Worm (Caenorhabditis elegans): ENCODE data around the gene sqv-8.

Gene sqv-8

ce11 chrII:9656210-9656755, 9.5 kb downstream of the sqv-8 start, which contains the start of gene gstk-1 (continued):
- TF ChIP-seq T20F7.1 (GFP tag; optimal IDR thresholded peaks at IDR 0.05) (peak; percentile 16), nhr-6 (tag; optimal IDR thresholded peaks at IDR 0.05) (no peak), mxl-2 (GFP tag; conservative IDR thresholded peaks at IDR 0.05) (no peak), ceh-44 (GFP tag; IDR thresholded peaks at IDR 0.05) (no peak)

ce11 chrII:9658915-9659314, 12.1 kb downstream of the sqv-8 start, which contains the start of gene ZK1320.2:
Gene ZK1320.2, minus strand, starts transcription at chrII:9659002.
- TF ChIP-seq F37D6.2 (tag; optimal IDR thresholded peaks at IDR 0.05), result no peak
- TF ChIP-seq pqm-1 (tag; optimal IDR thresholded peaks at IDR 0.05), result peak; percentile 69
- no peak for TF ChIP-seq daf-16 (GFP tag; optimal IDR thresholded peaks at IDR 0.05)
- peak; percentile 43 for TF ChIP-seq daf-16 (tag; optimal IDR thresholded peaks at IDR 0.05)
- peak; percentile 48; the same call in 1 of the 2 replicates for TF ChIP-seq dmd-6 (GFP tag; IDR thresholded peaks at IDR 0.05)
- TF ChIP-seq dve-1 (tag; optimal IDR thresholded peaks at IDR 0.05; ENCODE audit: insufficient read depth), result peak; percentile 17
- TF ChIP-seq nhr-28 (tag; optimal IDR thresholded peaks at IDR 0.05), result peak; percentile 55
- TF ChIP-seq tag-97 (GFP tag; IDR thresholded peaks at IDR 0.05), result no peak

ce11 chrII:9660379-9660778, 13.6 kb downstream of the sqv-8 start, which contains the start of gene ZK1320.3:
Gene ZK1320.3, minus strand, starts transcription at chrII:9660419.
- TF ChIP-seq mdl-1 (tag; optimal IDR thresholded peaks at IDR 0.05), result no peak
- peak; percentile 64 for TF ChIP-seq dmd-6 (GFP tag; IDR thresholded peaks at IDR 0.05)
- peak; percentile 56 for TF ChIP-seq pqm-1 (tag; optimal IDR thresholded peaks at IDR 0.05)
- no peak for TF ChIP-seq nhr-76 (tag; optimal IDR thresholded peaks at IDR 0.05)
- no peak for TF ChIP-seq Y75B8A.6 (GFP tag; IDR thresholded peaks at IDR 0.05)
- TF ChIP-seq nhr-28 (tag; optimal IDR thresholded peaks at IDR 0.05), result peak; percentile 45
- no peak for TF ChIP-seq fkh-10 (GFP tag; optimal IDR thresholded peaks at IDR 0.05)
- no peak for TF ChIP-seq nhr-6 (tag; optimal IDR thresholded peaks at IDR 0.05)
- no peak for TF ChIP-seq mxl-2 (GFP tag; conservative IDR thresholded peaks at IDR 0.05)
- no peak for TF ChIP-seq dpl-1 (GFP tag; optimal IDR thresholded peaks at IDR 0.05)
- TF ChIP-seq zip-2 (tag; optimal IDR thresholded peaks at IDR 0.05), result no peak
- TF ChIP-seq unc-39 (tag; optimal IDR thresholded peaks at IDR 0.05), result no peak
- TF ChIP-seq daf-16 (GFP tag; optimal IDR thresholded peaks at IDR 0.05), result no peak
- TF ChIP-seq daf-16 (tag; optimal IDR thresholded peaks at IDR 0.05), result peak; percentile 71
- TF ChIP-seq snpc-1.2 (GFP tag; IDR thresholded peaks at IDR 0.05), result no peak
- TF ChIP-seq nhr-102 (tag; optimal IDR thresholded peaks at IDR 0.05), result no peak
- TF ChIP-seq F10B5.3 (tag; optimal IDR thresholded peaks at IDR 0.05), result no peak
- no peak for TF ChIP-seq lin-1 (GFP tag; IDR thresholded peaks at IDR 0.05)
- peak; percentile 58 for TF ChIP-seq dve-1 (tag; optimal IDR thresholded peaks at IDR 0.05; ENCODE audit: insufficient read depth)
- no peak for TF ChIP-seq nhr-11 (tag; optimal IDR thresholded peaks at IDR 0.05)
- no peak for TF ChIP-seq attf-4 (tag; optimal IDR thresholded peaks at IDR 0.05)
- no peak for TF ChIP-seq lin-38 (GFP tag; IDR thresholded peaks at IDR 0.05)
- no peak for TF ChIP-seq nhr-237 (tag; optimal IDR thresholded peaks at IDR 0.05)
- TF ChIP-seq unc-62 (GFP tag; optimal IDR thresholded peaks at IDR 0.05 in 1 of 2), result peak in 1 of 2 experiments; percentile 94
- no peak for TF ChIP-seq unc-62 (tag; optimal IDR thresholded peaks at IDR 0.05)
- no peak for TF ChIP-seq skn-1 (tag; optimal IDR thresholded peaks at IDR 0.05)
- TF ChIP-seq php-3 (GFP tag; IDR thresholded peaks at IDR 0.05), result no peak
- TF ChIP-seq lin-13 (GFP tag; optimal IDR thresholded peaks at IDR 0.05), result no peak
- TF ChIP-seq mes-2 (tag; optimal IDR thresholded peaks at IDR 0.05; ENCODE audit: poor library complexity, severe bottlenecking), result no peak
- no peak for TF ChIP-seq zip-11 (GFP tag; IDR thresholded peaks at IDR 0.05)

- TF ChIP-seq hmg-1.1 (GFP tag; IDR thresholded peaks at IDR 0.05) (no peak), ceh-20 (GFP tag; IDR thresholded peaks at IDR 0.05) (no peak), aha-1 (tag) (peak; percentile 95)
Observed at ce11 chrII:9662160-9662559, 15.4 kb downstream of the sqv-8 start.
